Fruit fly (Drosophila melanogaster) whole organism, embryonic: ENCODE results near the gene Tlk.

Experiments
- CG11504 ChIP-seq: fragments of 200-800 bp; sonication (Bioruptor generic); optimal IDR thresholded peaks from 3 replicates; lab custom pipeline; 2019; ENCODE audit warnings: missing biosample characterization, mild to moderate bottlenecking, missing genetic modification characterization, moderate library complexity
- CG11560 ChIP-seq: fragments of 200-800 bp; sonication (Bioruptor generic); IDR thresholded peaks from 3 replicates; pipeline ENCODE4 v1.3.6; 2022; ENCODE audit warnings: missing biosample characterization, missing genetic modification characterization
- CG12104 ChIP-seq: fragments of 200-800 bp; sonication (Bioruptor generic); optimal IDR thresholded peaks from 3 replicates; lab custom pipeline; 2016; ENCODE audit warnings: missing biosample characterization, missing genetic modification characterization
- CG12155 ChIP-seq: fragments of 200-800 bp; sonication (Bioruptor generic); optimal IDR thresholded peaks from 3 replicates; lab custom pipeline; 2016; ENCODE audit warnings: missing biosample characterization, missing genetic modification characterization
- CG12219 ChIP-seq: fragments of 200-800 bp; sonication (Bioruptor generic); optimal IDR thresholded peaks from 3 replicates; lab custom pipeline; 2018; ENCODE audit warnings: missing biosample characterization, mild to moderate bottlenecking, missing genetic modification characterization
- CG1603 ChIP-seq: fragments of 200-800 bp; sonication (Bioruptor generic); optimal IDR thresholded peaks from 2 replicates; lab custom pipeline; 2019; ENCODE audit warnings: missing biosample characterization, mild to moderate bottlenecking, missing genetic modification characterization, moderate library complexity
- CG2129 ChIP-seq: fragments of 200-800 bp; sonication (Bioruptor generic); IDR thresholded peaks from 2 replicates; pipeline ENCODE4 v1.3.6; 2022; ENCODE audit warnings: missing biosample characterization, missing genetic modification characterization; ENCODE audit not compliant: partially characterized antibody
- CG30403 ChIP-seq: fragments of 200-800 bp; sonication (Bioruptor generic); optimal IDR thresholded peaks from 3 replicates; lab custom pipeline; 2016; ENCODE audit warnings: missing biosample characterization, missing genetic modification characterization
- CG31388 ChIP-seq: fragments of 200-800 bp; sonication (Bioruptor generic); optimal IDR thresholded peaks from 2 replicates; lab custom pipeline; 2016; ENCODE audit warnings: missing biosample characterization, missing genetic modification characterization
- CG32767 ChIP-seq: fragments of 200-800 bp; sonication (Bioruptor generic); IDR thresholded peaks from 2 replicates; pipeline ENCODE4 v1.3.6; 2022; ENCODE audit warnings: missing biosample characterization, missing genetic modification characterization
- CG33557 ChIP-seq: fragments of 200-800 bp; sonication (Bioruptor generic); optimal IDR thresholded peaks from 2 replicates; lab custom pipeline; 2019; ENCODE audit warnings: missing biosample characterization, mild to moderate bottlenecking, missing genetic modification characterization, moderate library complexity
- CG3847 ChIP-seq: fragments of 200-800 bp; sonication (Bioruptor generic); IDR thresholded peaks from 2 replicates; pipeline ENCODE4 v1.3.6; 2022; ENCODE audit warnings: missing biosample characterization, missing genetic modification characterization
- CG4707 ChIP-seq: fragments of 200-800 bp; sonication (Bioruptor generic); optimal IDR thresholded peaks from 2 replicates; lab custom pipeline; 2018; ENCODE audit warnings: missing biosample characterization, mild to moderate bottlenecking, missing genetic modification characterization, moderate library complexity
- CG5180 ChIP-seq: fragments of 200-800 bp; sonication (Bioruptor generic); optimal IDR thresholded peaks from 3 replicates; lab custom pipeline; 2017; ENCODE audit warnings: missing biosample characterization, missing genetic modification characterization, mild to moderate bottlenecking, moderate library complexity, missing genetic modification reagents
- CG6683 ChIP-seq: fragments of 200-800 bp; sonication (Bioruptor generic); optimal IDR thresholded peaks from 2 replicates; lab custom pipeline; 2017; ENCODE audit warnings: missing biosample characterization, mild to moderate bottlenecking, missing genetic modification characterization, missing genetic modification reagents
- CG6689 ChIP-seq: fragments of 200-800 bp; sonication (Bioruptor generic); IDR thresholded peaks from 2 replicates; pipeline ENCODE4 v1.3.6; 2022; ENCODE audit warnings: missing biosample characterization, missing genetic modification characterization
- CG7786 ChIP-seq: fragments of 200-800 bp; sonication (Bioruptor generic); optimal IDR thresholded peaks from 2 replicates; lab custom pipeline; 2016; ENCODE audit warnings: missing biosample characterization, missing genetic modification characterization
- CG8388 ChIP-seq: fragments of 200-800 bp; sonication (Bioruptor generic); optimal IDR thresholded peaks from 2 replicates; lab custom pipeline; 2019; ENCODE audit warnings: missing biosample characterization, mild to moderate bottlenecking, missing genetic modification characterization, moderate library complexity
- Fer2 ChIP-seq: fragments of 200-800 bp; sonication (Bioruptor generic); optimal IDR thresholded peaks from 2 replicates; lab custom pipeline; 2018; ENCODE audit warnings: missing biosample characterization, mild to moderate bottlenecking, missing genetic modification characterization, moderate library complexity
- Gsc ChIP-seq: fragments of 200-800 bp; sonication (Bioruptor generic); IDR thresholded peaks from 2 replicates; pipeline ENCODE4 v1.3.6; 2022; ENCODE audit warnings: missing biosample characterization, missing genetic modification characterization
- HHEX ChIP-seq: fragments of 200-800 bp; sonication (Bioruptor generic); optimal IDR thresholded peaks from 3 replicates; lab custom pipeline; 2017; ENCODE audit warnings: missing biosample characterization, mild to moderate bottlenecking, missing genetic modification characterization, missing genetic modification reagents
- Hey ChIP-seq: fragments of 200-800 bp; sonication (Bioruptor generic); optimal IDR thresholded peaks from 3 replicates; lab custom pipeline; 2018; ENCODE audit warnings: missing biosample characterization, mild to moderate bottlenecking, missing genetic modification characterization
- Med ChIP-seq: fragments of 200-800 bp; sonication (Bioruptor generic); peaks from one replicate; lab custom pipeline; 2016; ENCODE audit warnings: missing biosample characterization, missing genetic modification characterization, mild to moderate bottlenecking, inconsistent platforms, moderate library complexity
- Mrtf ChIP-seq: fragments of 200-800 bp; sonication (Bioruptor generic); IDR thresholded peaks from 3 replicates; pipeline ENCODE4 v1.3.6; 2022; ENCODE audit warnings: missing biosample characterization, missing genetic modification characterization
- Myb ChIP-seq: fragments of 200-800 bp; sonication (Bioruptor generic); optimal IDR thresholded peaks from 2 replicates; lab custom pipeline; 2016; ENCODE audit warnings: missing biosample characterization, missing genetic modification characterization
- Optix ChIP-seq: fragments of 200-800 bp; sonication (Bioruptor generic); IDR thresholded peaks from 3 replicates; pipeline ENCODE4 v1.3.6; 2022; ENCODE audit warnings: missing biosample characterization, missing genetic modification characterization
- Sin3A ChIP-seq: fragments of >200 bp; optimal IDR thresholded peaks from 2 replicates; lab custom pipeline; 2018
- TFAM ChIP-seq: fragments of 200-800 bp; sonication (Bioruptor generic); optimal IDR thresholded peaks from 2 replicates; lab custom pipeline; 2017; ENCODE audit warnings: missing biosample characterization, missing genetic modification characterization, inconsistent platforms
- Taf1 ChIP-seq: fragments of 200-800 bp; sonication (Bioruptor generic); IDR thresholded peaks from 2 replicates; pipeline ENCODE4 v1.3.6; 2022; ENCODE audit warnings: missing biosample characterization, missing genetic modification characterization
- bbx ChIP-seq: fragments of 200-800 bp; sonication (Bioruptor generic); IDR thresholded peaks from 2 replicates; pipeline ENCODE4 v1.3.6; 2022; ENCODE audit warnings: missing biosample characterization, missing genetic modification characterization; ENCODE audit not compliant: partially characterized antibody
- chm ChIP-seq: fragments of 200-800 bp; sonication (Bioruptor generic); IDR thresholded peaks from 2 replicates; pipeline ENCODE4 v1.3.6; 2022; ENCODE audit warnings: missing biosample characterization, missing genetic modification characterization
- croc ChIP-seq: fragments of 200-800 bp; sonication (Bioruptor generic); conservative IDR thresholded peaks from 3 replicates; pipeline ENCODE4 v1.3.6; 2022; ENCODE audit warnings: missing biosample characterization, missing genetic modification characterization
- cwo ChIP-seq: fragments of 200-800 bp; sonication (Bioruptor generic); optimal IDR thresholded peaks from 3 replicates; lab custom pipeline; 2017; ENCODE audit warnings: missing biosample characterization, missing genetic modification characterization, mild to moderate bottlenecking, moderate library complexity, missing genetic modification reagents
- dm ChIP-seq: fragments of 200-800 bp; sonication (Bioruptor generic); optimal IDR thresholded peaks from 3 replicates; lab custom pipeline; 2016; ENCODE audit warnings: missing biosample characterization, missing genetic modification characterization
- dmrt11E ChIP-seq: fragments of 200-800 bp; sonication (Bioruptor generic); optimal IDR thresholded peaks from 3 replicates; lab custom pipeline; 2018; ENCODE audit warnings: missing biosample characterization, mild to moderate bottlenecking, missing genetic modification characterization, moderate library complexity
- gem ChIP-seq: fragments of 200-800 bp; sonication (Bioruptor generic); optimal IDR thresholded peaks from 2 replicates; lab custom pipeline; 2019; ENCODE audit warnings: missing biosample characterization, mild to moderate bottlenecking, missing genetic modification characterization, moderate library complexity
- h ChIP-seq: fragments of >200 bp; optimal IDR thresholded peaks from 2 replicates; lab custom pipeline; 2017
- nau ChIP-seq: fragments of 200-800 bp; sonication (Bioruptor generic); optimal IDR thresholded peaks from 3 replicates; lab custom pipeline; 2017; ENCODE audit warnings: missing biosample characterization, mild to moderate bottlenecking, missing genetic modification characterization, missing genetic modification reagents
- pan ChIP-seq, 4 experiments: fragments of >200 bp in 3 of 4; fragments of 200-800 bp in 1 of 4; sonication (Bioruptor generic) in 1 of 4; optimal IDR thresholded peaks in 3 of 4; IDR thresholded peaks in 1 of 4; 2 replicates each; pipeline versions ENCODE4 v1.3.6 to Lab custom; 2017 to 2022; ENCODE audit warnings: missing biosample characterization in 2 of 4, missing genetic modification characterization in 2 of 4, mixed read lengths in 1 of 4
- pho ChIP-seq: fragments of 200-800 bp; sonication (Bioruptor generic); optimal IDR thresholded peaks from 2 replicates; lab custom pipeline; 2016; ENCODE audit warnings: missing biosample characterization, missing genetic modification characterization
- pita ChIP-seq: fragments of 200-800 bp; sonication (Bioruptor generic); optimal IDR thresholded peaks from 2 replicates; lab custom pipeline; 2017; ENCODE audit warnings: missing biosample characterization, mild to moderate bottlenecking, missing genetic modification characterization
- prd ChIP-seq, 3 experiments: fragments of >200 bp in 2 of 3; fragments of 200-800 bp in 1 of 3; sonication (Bioruptor generic) in 1 of 3; optimal IDR thresholded peaks in 2 of 3; IDR thresholded peaks in 1 of 3; 2 replicates in 2 of 3; 3 replicates in 1 of 3; pipeline versions ENCODE4 v1.3.6 to Lab custom; 2017 to 2022; ENCODE audit warnings: missing biosample characterization in 1 of 3, missing genetic modification characterization in 1 of 3
- pum ChIP-seq: fragments of 200-800 bp; sonication (Bioruptor generic); optimal IDR thresholded peaks from 2 replicates; lab custom pipeline; 2016; ENCODE audit warnings: missing biosample characterization, missing genetic modification characterization
- ro ChIP-seq: fragments of 200-800 bp; sonication (Bioruptor generic); IDR thresholded peaks from 2 replicates; pipeline ENCODE4 v1.3.6; 2022; ENCODE audit warnings: missing biosample characterization, missing genetic modification characterization
- sna ChIP-seq: fragments of 200-800 bp; sonication (Bioruptor generic); IDR thresholded peaks from 2 replicates; pipeline ENCODE4 v1.3.6; 2022; ENCODE audit warnings: missing biosample characterization, missing genetic modification characterization; ENCODE audit not compliant: partially characterized antibody
- trh ChIP-seq: fragments of 200-800 bp; sonication (Bioruptor generic); optimal IDR thresholded peaks from 2 replicates; lab custom pipeline; 2016; ENCODE audit warnings: missing biosample characterization, missing genetic modification characterization
- vfl ChIP-seq: fragments of 200-800 bp; sonication (Bioruptor generic); optimal IDR thresholded peaks from 2 replicates; lab custom pipeline; 2016; ENCODE audit warnings: missing biosample characterization, missing genetic modification characterization

Tlk gene

dm6 chrX:3772811-3773740 lies 53.3 kb downstream of the Tlk start (continued):
- TF ChIP-seq trh: no peak
- peak; percentile 69 for TF ChIP-seq CG32767 (GFP tag; lab: Robert Waterston, UW)
- peak; percentile 57 for TF ChIP-seq CG7786 (GFP tag; lab: Kevin White, UChicago)
- TF ChIP-seq prd (optimal IDR thresholded peaks at IDR 0.05; lab: Kevin White, UChicago): no peak
- TF ChIP-seq prd (GFP tag; IDR thresholded peaks at IDR 0.05; lab: Robert Waterston, UW): peak; percentile 70
- TF ChIP-seq CG1603: peak; percentile 0
- TF ChIP-seq h: no peak
- TF ChIP-seq CG6689: peak; percentile 67; the same call in 1 of the 2 replicates
- TF ChIP-seq CG12155 (GFP tag; lab: Kevin White, UChicago): peak; percentile 89
- TF ChIP-seq TFAM (GFP tag; lab: Kevin White, UChicago): no peak
- TF ChIP-seq sna: no peak
- TF ChIP-seq CG11504 (tag; lab: Kevin White, UChicago): peak; percentile 80
- peak; percentile 74 for TF ChIP-seq CG6683 (GFP tag; lab: Kevin White, UChicago)
- peak; percentile 68 for TF ChIP-seq CG33557
- TF ChIP-seq chm (GFP tag; lab: Robert Waterston, UW): 0 out of 2 replicates have a peak, but pooled peaks have one; percentile 47
- peak; percentile 50 for TF ChIP-seq nau (GFP tag; lab: Kevin White, UChicago)
- TF ChIP-seq CG5180: peak; percentile 64
- peak; percentile 77 for TF ChIP-seq vfl (GFP tag; lab: Kevin White, UChicago)
- TF ChIP-seq Mrtf (GFP tag; lab: Robert Waterston, UW): peak; percentile 44; the same call in 1 of the 3 replicates
- TF ChIP-seq CG30403: peak; percentile 73
- TF ChIP-seq CG4707 (GFP tag; lab: Kevin White, UChicago): no peak
- TF ChIP-seq Hey (tag; lab: Kevin White, UChicago): peak; percentile 32
- no peak for TF ChIP-seq Sin3A (lab: Kevin White, UChicago)
- TF ChIP-seq pita (GFP tag; lab: Kevin White, UChicago): no peak
- TF ChIP-seq pum (GFP tag; lab: Kevin White, UChicago): peak; percentile 22
- no peak for TF ChIP-seq Gsc (GFP tag; lab: Robert Waterston, UW)
- no peak for TF ChIP-seq CG11560 (tag; lab: Robert Waterston, UW)
- no peak for TF ChIP-seq CG31388 (GFP tag; lab: Kevin White, UChicago)
- TF ChIP-seq Optix (GFP tag; lab: Robert Waterston, UW): no peak
- peak; percentile 90 for TF ChIP-seq Med (GFP tag; lab: Kevin White, UChicago)
- no peak for TF ChIP-seq pan (optimal IDR thresholded peaks at IDR 0.05; lab: Kevin White, UChicago)
- TF ChIP-seq pan (GFP tag; optimal IDR thresholded peaks at IDR 0.05 in 1 of 2, IDR thresholded peaks at IDR 0.05 in 1 of 2): peak in 1 of 2 experiments; percentile 42
- peak; percentile 87 for TF ChIP-seq gem (tag; lab: Kevin White, UChicago)
- no peak for TF ChIP-seq croc
- TF ChIP-seq Myb (GFP tag; lab: Kevin White, UChicago): peak; percentile 23
- peak; percentile 77 for TF ChIP-seq cwo (GFP tag; lab: Kevin White, UChicago)
- TF ChIP-seq pho (GFP tag; lab: Kevin White, UChicago): peak; percentile 55
- TF ChIP-seq HHEX (GFP tag; lab: Kevin White, UChicago): peak; percentile 48
- TF ChIP-seq dm (GFP tag; lab: Kevin White, UChicago): no peak
- peak; percentile 56 for TF ChIP-seq CG12104 (GFP tag; lab: Kevin White, UChicago)
- TF ChIP-seq CG2129 (GFP tag; lab: Robert Waterston, UW): no peak
- TF ChIP-seq dmrt11E (tag; lab: Kevin White, UChicago): peak; percentile 61
- TF ChIP-seq CG8388 (GFP tag; lab: Kevin White, UChicago): peak; percentile 70
- peak; percentile 56 for TF ChIP-seq Taf1 (GFP tag; lab: Robert Waterston, UW)
- peak; percentile 55 for TF ChIP-seq Fer2 (tag; lab: Kevin White, UChicago)
- peak; percentile 52 for TF ChIP-seq CG12219 (GFP tag; lab: Kevin White, UChicago)
- TF ChIP-seq CG3847 (GFP tag; lab: Robert Waterston, UW): peak; percentile 69; the same call in 1 of the 2 replicates
- no peak for TF ChIP-seq ro (GFP tag; lab: Robert Waterston, UW)
- TF ChIP-seq bbx (GFP tag; lab: Robert Waterston, UW): no peak
